Fruit fly (Drosophila melanogaster): ENCODE data around the gene MED24.
A peak's percentile ranks its signal among the peaks of the same experiment; 100 is the strongest.

MED24 gene

dm6 chr3L:8185263-8186227 lies 5.5 kb upstream of the MED24 start (continued):
- no peak for TF ChIP-seq Opbp (GFP tag; IDR thresholded peaks at IDR 0.05; ENCODE audit: partially characterized antibody)
- peak; percentile 8 for TF ChIP-seq CG10274 (GFP tag; optimal IDR thresholded peaks at IDR 0.05)
- TF ChIP-seq ftz-f1 (GFP tag; optimal IDR thresholded peaks at IDR 0.05): peak; percentile 64
- peak; percentile 92 for TF ChIP-seq CG10543 (GFP tag; optimal IDR thresholded peaks at IDR 0.05)
- TF ChIP-seq lola (GFP tag; optimal IDR thresholded peaks at IDR 0.05): no peak
- TF ChIP-seq CG17385 (GFP tag; optimal IDR thresholded peaks at IDR 0.05): peak; percentile 33
- peak; percentile 82 for TF ChIP-seq CG12769 (tag; optimal IDR thresholded peaks at IDR 0.05)
- TF ChIP-seq HmgZ (tag; optimal IDR thresholded peaks at IDR 0.05): no peak
- peak; percentile 4; the same call in 1 of the 3 replicates for TF ChIP-seq zfh1 (GFP tag; IDR thresholded peaks at IDR 0.05)
- no peak for TF ChIP-seq CG8478 (optimal IDR thresholded peaks at IDR 0.05)
- peak; percentile 13; the same call in 1 of the 3 replicates for TF ChIP-seq ci (GFP tag; IDR thresholded peaks at IDR 0.05)
- peak; percentile 38 for TF ChIP-seq CG6854 (GFP tag; optimal IDR thresholded peaks at IDR 0.05)
- TF ChIP-seq Hand (GFP tag; optimal IDR thresholded peaks at IDR 0.05): no peak
- peak; percentile 1 for TF ChIP-seq luna (GFP tag; optimal IDR thresholded peaks at IDR 0.05)
- no peak for TF ChIP-seq CG16815 (GFP tag; optimal IDR thresholded peaks at IDR 0.05)
- peak; percentile 25 for TF ChIP-seq Myb (GFP tag; optimal IDR thresholded peaks at IDR 0.05)
- peak; percentile 80 for TF ChIP-seq exex (tag; optimal IDR thresholded peaks at IDR 0.05)
- TF ChIP-seq Doc3 (GFP tag; IDR thresholded peaks at IDR 0.05; ENCODE audit: partially characterized antibody): no peak
- peak; percentile 39; the same call in 1 of the 2 replicates for TF ChIP-seq crol (GFP tag; IDR thresholded peaks at IDR 0.05)
- TF ChIP-seq chinmo (GFP tag; IDR thresholded peaks at IDR 0.05; ENCODE audit: partially characterized antibody): 0 out of 4 replicates have a peak, but pooled peaks have one; percentile 41
- no peak for TF ChIP-seq kah (GFP tag; optimal IDR thresholded peaks at IDR 0.05)
- TF ChIP-seq unc-4 (GFP tag; IDR thresholded peaks at IDR 0.05; ENCODE audit: partially characterized antibody): no peak
- TF ChIP-seq CG2678 (tag; optimal IDR thresholded peaks at IDR 0.05): peak; percentile 67
- no peak for TF ChIP-seq CG2199 (GFP tag; IDR thresholded peaks at IDR 0.05)
- TF ChIP-seq Gsc (GFP tag; IDR thresholded peaks at IDR 0.05): peak; percentile 30; the same call in 1 of the 2 replicates
- no peak for TF ChIP-seq CG2875 (GFP tag; optimal IDR thresholded peaks at IDR 0.05)
- no peak for TF ChIP-seq CG7928 (GFP tag; optimal IDR thresholded peaks at IDR 0.05)
- TF ChIP-seq dimm (GFP tag; IDR thresholded peaks at IDR 0.05): no peak
- peak; percentile 63 for TF ChIP-seq CG16863 (GFP tag; optimal IDR thresholded peaks at IDR 0.05)
- no peak for TF ChIP-seq en (GFP tag; optimal IDR thresholded peaks at IDR 0.05)
- TF ChIP-seq CG34422 (GFP tag; IDR thresholded peaks at IDR 0.05): peak; percentile 54; the same call in 2 of the 3 replicates
- no peak for TF ChIP-seq CG3838 (GFP tag; optimal IDR thresholded peaks at IDR 0.05)
- peak; percentile 65 for TF ChIP-seq Side (GFP tag; optimal IDR thresholded peaks at IDR 0.05)
- TF ChIP-seq CG12391 (tag; optimal IDR thresholded peaks at IDR 0.05): peak; percentile 55
- TF ChIP-seq ken (GFP tag; IDR thresholded peaks at IDR 0.05): no peak
- TF ChIP-seq CG12744 (GFP tag; optimal IDR thresholded peaks at IDR 0.05): no peak
- no peak for TF ChIP-seq trh (GFP tag; optimal IDR thresholded peaks at IDR 0.05)
- no peak for TF ChIP-seq br (optimal IDR thresholded peaks at IDR 0.05)
- no peak for TF ChIP-seq CG11247 (GFP tag; IDR thresholded peaks at IDR 0.05)
- no peak for TF ChIP-seq Hmx (GFP tag; optimal IDR thresholded peaks at IDR 0.05)
- TF ChIP-seq onecut (GFP tag; IDR thresholded peaks at IDR 0.05): no peak
- TF ChIP-seq CG11398 (GFP tag; optimal IDR thresholded peaks at IDR 0.05): peak; percentile 46
- TF ChIP-seq CG33557 (GFP tag; optimal IDR thresholded peaks at IDR 0.05): no peak
- no peak for TF ChIP-seq Spps (tag; optimal IDR thresholded peaks at IDR 0.05)
- TF ChIP-seq her (GFP tag; optimal IDR thresholded peaks at IDR 0.05): peak; percentile 2
- TF ChIP-seq Elba2 (GFP tag; optimal IDR thresholded peaks at IDR 0.05): peak; percentile 67
- TF ChIP-seq CG9437 (GFP tag; optimal IDR thresholded peaks at IDR 0.05): no peak
- TF ChIP-seq CG7372 (GFP tag; IDR thresholded peaks at IDR 0.05): 0 out of 2 replicates have a peak, but pooled peaks have one; percentile 27
- TF ChIP-seq CG17912 (GFP tag; optimal IDR thresholded peaks at IDR 0.05): no peak

Measured in whole organism, embryonic.